Worm (Caenorhabditis elegans): ENCODE data around the gene inso-1.

DNA sequence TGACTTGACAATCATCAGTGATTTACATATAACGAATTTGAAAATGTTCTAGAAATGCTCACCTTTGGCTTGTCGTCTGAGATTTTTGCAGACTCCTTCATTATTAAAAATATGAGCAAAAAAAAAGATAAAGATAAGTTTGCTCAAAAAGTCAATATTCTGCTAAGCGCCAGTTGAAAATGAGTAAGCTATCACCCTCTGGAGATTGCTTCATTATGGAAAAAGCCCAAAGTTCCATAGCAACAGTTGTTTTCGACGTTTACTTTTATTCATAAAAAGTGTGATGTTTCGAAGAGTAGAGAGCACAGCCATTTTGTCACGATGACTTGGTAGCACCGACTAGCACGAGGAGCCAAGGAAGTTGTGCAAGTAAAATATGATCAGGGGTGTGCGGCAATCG is 58.3 kb downstream of the inso-1 start, which contains the start of gene F56C3.3:
- TF ChIP-seq mep-1 (tag; optimal IDR thresholded peaks at IDR 0.05), result no peak
- no peak for TF ChIP-seq Y116A8C.19 (tag; optimal IDR thresholded peaks at IDR 0.05; ENCODE audit: borderline replicate concordance)

Measured in whole organism, L1 larva.